Worm (Caenorhabditis elegans) whole organism, L1 larva: Measurements from ENCODE around the gene fbxa-98.
"Not testable (repeated sequence)": the region's sequence is repeated elsewhere in the genome, so short reads cannot be mapped to it uniquely, and the experiment has no call there.

Experiments
- F16B12.6 ChIP-seq: fragments of 150-350 bp; optimal IDR thresholded peaks from 2 replicates; lab custom pipeline; 2014; ENCODE audit warnings: missing biosample characterization, missing genetic modification characterization
- alr-1 ChIP-seq: fragments of 200-800 bp; sonication (Bioruptor generic); optimal IDR thresholded peaks from 2 replicates; lab custom pipeline; 2018; ENCODE audit warnings: borderline replicate concordance, mild to moderate bottlenecking, missing genetic modification characterization, missing compliant biosample characterization
- ama-1 ChIP-seq: fragments of 150-350 bp; optimal IDR thresholded peaks from 2 replicates; lab custom pipeline; 2014
- ceh-8 ChIP-seq: fragments of 200-800 bp; sonication (Bioruptor generic); optimal IDR thresholded peaks from 2 replicates; lab custom pipeline; 2018; ENCODE audit warnings: mild to moderate bottlenecking, missing genetic modification characterization, moderate library complexity, missing compliant biosample characterization
- ceh-90 ChIP-seq: sonication (generic microtip); optimal IDR thresholded peaks from 2 replicates; lab custom pipeline; 2016; ENCODE audit warnings: missing genetic modification characterization, missing compliant biosample characterization
- ces-1 ChIP-seq: fragments of 150-350 bp; optimal IDR thresholded peaks from 2 replicates; lab custom pipeline; 2014; ENCODE audit warnings: missing biosample characterization, missing genetic modification reagents, missing genetic modification characterization
- dpl-1 ChIP-seq, 3 experiments: fragments of 150-350 bp in 2 of 3; sonication (generic microtip) in 1 of 3; optimal IDR thresholded peaks; 2 replicates each; lab custom pipeline; 2014 to 2017; ENCODE audit warnings: missing biosample characterization in 3 of 3, missing genetic modification characterization in 3 of 3, missing genetic modification reagents in 3 of 3
- dsc-1 ChIP-seq: sonication (generic microtip); optimal IDR thresholded peaks from 2 replicates; lab custom pipeline; 2016; ENCODE audit warnings: mild to moderate bottlenecking, missing genetic modification characterization, missing compliant biosample characterization
- efl-1 ChIP-seq, 4 experiments: fragments of 150-350 bp; optimal IDR thresholded peaks in 3 of 4; peaks in 1 of 4; 1 replicate in 1 of 4; 2 replicates in 3 of 4; lab custom pipeline; 2014; ENCODE audit warnings: missing biosample characterization in 2 of 4, missing genetic modification characterization in 2 of 4, missing genetic modification reagents in 2 of 4
- efl-3 ChIP-seq: fragments of 200-800 bp; sonication (Bioruptor generic); optimal IDR thresholded peaks from 2 replicates; lab custom pipeline; 2018; ENCODE audit warnings: mild to moderate bottlenecking, missing genetic modification characterization, missing compliant biosample characterization
- elt-2 ChIP-seq: sonication (generic microtip); optimal IDR thresholded peaks from 2 replicates; lab custom pipeline; 2016; ENCODE audit warnings: missing genetic modification characterization, mild to moderate bottlenecking, inconsistent platforms, missing compliant biosample characterization, missing genetic modification reagents
- fkh-4 ChIP-seq: sonication (generic microtip); optimal IDR thresholded peaks from 2 replicates; lab custom pipeline; 2016; ENCODE audit warnings: missing compliant biosample characterization, missing genetic modification characterization, borderline replicate concordance
- fos-1 ChIP-seq: fragments of 150-350 bp; optimal IDR thresholded peaks from 2 replicates; lab custom pipeline; 2014; ENCODE audit warnings: missing biosample characterization, missing genetic modification characterization
- hlh-4 ChIP-seq: sonication (generic microtip); optimal IDR thresholded peaks from 2 replicates; lab custom pipeline; 2016; ENCODE audit warnings: mild to moderate bottlenecking, missing genetic modification characterization, missing compliant biosample characterization
- lin-14 ChIP-seq: fragments of 200-800 bp; sonication (Bioruptor generic); optimal IDR thresholded peaks from 2 replicates; lab custom pipeline; 2018; ENCODE audit warnings: mild to moderate bottlenecking, missing genetic modification characterization, moderate library complexity, missing compliant biosample characterization
- lin-15B ChIP-seq: fragments of 150-350 bp; sonication (generic microtip); optimal IDR thresholded peaks from 3 replicates; lab custom pipeline; 2014; ENCODE audit warnings: missing biosample characterization, missing genetic modification characterization
- lin-35 ChIP-seq, 2 experiments: fragments of 150-350 bp; optimal IDR thresholded peaks; 2 replicates each; lab custom pipeline; 2014; ENCODE audit warnings: missing biosample characterization in 2 of 2, missing genetic modification characterization in 2 of 2, missing genetic modification reagents in 2 of 2
- lsy-2 ChIP-seq, 2 experiments: fragments of 150-350 bp; optimal IDR thresholded peaks; 2 replicates each; lab custom pipeline; 2014; ENCODE audit warnings: missing biosample characterization in 2 of 2, missing genetic modification characterization in 2 of 2
- nhr-11 ChIP-seq: fragments of 150-350 bp; optimal IDR thresholded peaks from 2 replicates; lab custom pipeline; 2014; ENCODE audit warnings: missing biosample characterization, missing genetic modification characterization
- nhr-28 ChIP-seq: fragments of 150-350 bp; optimal IDR thresholded peaks from 2 replicates; lab custom pipeline; 2014; ENCODE audit warnings: missing biosample characterization, missing genetic modification characterization
- nhr-47 ChIP-seq: sonication (generic microtip); optimal IDR thresholded peaks from 2 replicates; lab custom pipeline; 2016; ENCODE audit warnings: mild to moderate bottlenecking, missing genetic modification characterization, moderate library complexity, missing compliant biosample characterization
- nhr-77 ChIP-seq: fragments of 150-350 bp; optimal IDR thresholded peaks from 2 replicates; lab custom pipeline; 2014; ENCODE audit warnings: missing biosample characterization, missing genetic modification characterization
- nhr-85 ChIP-seq: sonication (generic microtip); peaks from one replicate; lab custom pipeline; 2016; ENCODE audit warnings: missing genetic modification characterization, inconsistent platforms, missing compliant biosample characterization
- skn-1 ChIP-seq: fragments of 150-350 bp; optimal IDR thresholded peaks from 2 replicates; lab custom pipeline; 2014; ENCODE audit warnings: missing biosample characterization, missing genetic modification characterization
- sptf-1 ChIP-seq: fragments of 150-350 bp; optimal IDR thresholded peaks from 2 replicates; lab custom pipeline; 2014; ENCODE audit warnings: missing biosample characterization, missing genetic modification characterization
- tlp-1 ChIP-seq: fragments of 150-350 bp; optimal IDR thresholded peaks from 2 replicates; lab custom pipeline; 2014; ENCODE audit warnings: missing biosample characterization, missing genetic modification characterization
- unc-86 ChIP-seq: sonication (generic microtip); optimal IDR thresholded peaks from 2 replicates; lab custom pipeline; 2016; ENCODE audit warnings: missing genetic modification characterization, missing compliant biosample characterization
- unc-98 ChIP-seq: fragments of 200-800 bp; sonication (Bioruptor generic); IDR thresholded peaks from 2 replicates; pipeline ENCODE4 v1.3.6; 2022; ENCODE audit warnings: missing genetic modification characterization, missing compliant biosample characterization
- vab-15 ChIP-seq: sonication (generic microtip); optimal IDR thresholded peaks from 2 replicates; lab custom pipeline; 2017; ENCODE audit warnings: missing genotype, mild to moderate bottlenecking, missing genetic modification characterization, missing compliant biosample characterization
- xbp-1 ChIP-seq: sonication (generic microtip); optimal IDR thresholded peaks from 2 replicates; lab custom pipeline; 2016; ENCODE audit warnings: missing genetic modification characterization, missing compliant biosample characterization
- zip-4 ChIP-seq: fragments of 200-800 bp; sonication (Bioruptor generic); optimal IDR thresholded peaks from 2 replicates; lab custom pipeline; 2018; ENCODE audit warnings: mild to moderate bottlenecking, missing genetic modification characterization, moderate library complexity, missing compliant biosample characterization
- ztf-11 ChIP-seq, 2 experiments: sonication (generic microtip); optimal IDR thresholded peaks; 2 replicates each; lab custom pipeline; 2016 to 2017; ENCODE audit warnings: missing genetic modification characterization in 2 of 2, missing biosample characterization in 1 of 2, missing compliant biosample characterization in 1 of 2

The fbxa-98 gene

DNA sequence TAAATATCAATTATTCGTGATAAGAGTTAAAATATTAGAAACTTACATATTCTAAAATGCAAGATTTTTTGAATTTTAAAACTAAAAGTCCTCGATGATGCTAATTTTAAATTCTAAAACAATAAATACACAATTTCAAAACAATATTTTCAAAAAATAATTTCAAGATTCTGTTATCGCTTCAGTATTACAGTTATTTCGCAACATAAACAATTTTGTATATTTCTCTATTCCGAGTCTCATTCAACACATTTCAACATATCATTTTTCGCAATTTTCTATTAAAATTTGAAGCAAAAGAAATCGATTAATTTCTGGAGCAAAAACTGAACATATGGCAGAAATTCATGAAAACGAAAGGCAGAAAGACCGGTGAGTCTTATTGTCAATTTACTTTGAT lies at the start of gene fbxa-98:
Gene fbxa-98 (plus strand): TSS at position 243 of the 400 bp plus-strand sequence.
- TF ChIP-seq ces-1 (GFP tag; lab: Kevin White, UChicago) (no peak), efl-1 (optimal IDR thresholded peaks at IDR 0.05; lab: Kevin White, UChicago) (no peak), efl-1 (GFP tag; optimal IDR thresholded peaks at IDR 0.05 in 1 of 2; lab: Kevin White, UChicago) (no peak)
- TF ChIP-seq, all 84 proteins: peak for 0

DNA sequence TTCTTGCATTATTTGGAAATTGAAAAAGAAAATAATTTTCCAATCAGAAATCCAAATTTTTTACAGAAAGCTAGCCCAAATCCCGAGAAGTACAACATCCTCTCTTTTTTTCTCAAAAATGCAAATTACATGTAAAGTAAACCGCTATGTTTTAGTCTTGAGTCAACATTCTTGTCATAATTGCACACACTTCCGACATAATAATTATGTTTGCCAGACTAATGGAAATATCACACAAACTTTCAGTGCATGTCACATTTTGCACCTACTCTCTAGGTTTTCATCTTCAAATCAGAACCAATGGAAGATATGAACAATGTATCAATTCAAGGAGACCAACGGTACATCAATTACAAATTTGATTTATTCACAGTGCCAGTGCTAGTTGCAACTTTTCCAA lies 48.6 kb upstream of the fbxa-98 start, which contains the start of gene sru-11:
Gene sru-11 (plus strand): TSS at position 301 of the 400 bp plus-strand sequence.
- TF ChIP-seq fos-1 (tag; lab: Kevin White, UChicago) (no peak), fkh-4 (tag; lab: Kevin White, UChicago) (no peak), ztf-11 (tag; optimal IDR thresholded peaks at IDR 0.05; lab: Kevin White, UChicago) (no peak), ceh-8 (no peak), ama-1 (lab: Kevin White, UChicago) (no peak), efl-1 (optimal IDR thresholded peaks at IDR 0.05; lab: Kevin White, UChicago) (no peak), efl-1 (GFP tag; optimal IDR thresholded peaks at IDR 0.05 in 1 of 2; lab: Kevin White, UChicago) (no peak), sptf-1 (tag; lab: Kevin White, UChicago) (no peak), dpl-1 (GFP tag; optimal IDR thresholded peaks at IDR 0.05; lab: Kevin White, UChicago) (no peak), lsy-2 (tag; optimal IDR thresholded peaks at IDR 0.05; lab: Kevin White, UChicago) (no peak), tlp-1 (tag; lab: Kevin White, UChicago) (no peak), lin-35 (GFP tag; optimal IDR thresholded peaks at IDR 0.05; lab: Kevin White, UChicago) (no peak), nhr-11 (tag; lab: Kevin White, UChicago) (no peak), zip-4 (GFP tag; lab: Kevin White, UChicago) (no peak), efl-3 (no peak), skn-1 (tag; lab: Kevin White, UChicago) (no peak)

DNA sequence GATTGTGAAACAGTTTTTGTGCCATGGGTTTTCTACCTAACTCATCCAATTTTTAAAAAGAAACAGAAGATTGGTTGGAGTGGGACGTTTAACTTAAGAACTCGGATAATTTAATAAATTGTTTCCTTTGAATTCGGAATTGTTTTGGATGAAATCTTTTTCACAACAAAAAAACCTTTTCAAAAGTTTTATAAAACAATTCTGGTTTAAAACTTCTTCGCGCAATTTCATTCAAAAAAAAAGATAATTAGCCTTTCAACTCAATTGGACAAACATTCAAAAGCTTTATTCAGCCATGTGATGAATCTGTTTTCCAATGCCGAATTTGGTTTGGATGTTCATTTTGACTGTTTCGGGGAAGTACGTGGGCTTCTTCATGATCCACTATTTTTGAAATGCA lies 46.0 kb upstream of the fbxa-98 start, which contains the start of gene Y45F10B.12:
Gene Y45F10B.12 (plus strand): TSS at position 301 of the 400 bp plus-strand sequence.
- no peak for TF ChIP-seq nhr-47
- TF ChIP-seq alr-1 (tag; lab: Kevin White, UChicago): no peak
- no peak for TF ChIP-seq nhr-28

DNA sequence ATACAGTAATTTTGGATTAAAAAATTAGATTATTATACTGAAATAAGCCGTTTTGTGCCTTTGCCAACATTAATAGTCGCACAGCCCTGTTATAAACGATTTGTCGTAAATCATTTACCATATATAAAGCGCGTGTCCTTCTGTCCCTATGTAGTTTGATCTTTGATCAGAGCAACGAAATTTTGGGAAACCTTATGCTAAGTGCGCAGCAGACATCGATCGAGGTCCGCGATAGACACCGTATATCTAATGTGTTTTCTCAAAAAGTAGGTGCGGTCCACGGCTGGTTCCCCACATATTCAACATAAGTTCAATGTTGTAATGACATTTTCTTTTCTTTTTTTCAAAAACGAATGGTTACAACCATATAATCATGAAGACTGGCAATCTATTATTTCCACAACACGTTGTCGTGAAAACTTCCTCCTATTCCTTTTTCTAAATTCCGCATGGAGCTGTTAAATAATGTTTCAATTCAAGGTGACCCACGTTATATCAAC lies 44.6 kb upstream of the fbxa-98 start, which contains the start of gene sru-9:
Gene sru-9 (plus strand): TSS at position 450 of the 500 bp plus-strand sequence.
- not testable (repeated sequence) for TF ChIP-seq ama-1 (lab: Kevin White, UChicago); ceh-8; nhr-11 (tag; lab: Kevin White, UChicago)

DNA sequence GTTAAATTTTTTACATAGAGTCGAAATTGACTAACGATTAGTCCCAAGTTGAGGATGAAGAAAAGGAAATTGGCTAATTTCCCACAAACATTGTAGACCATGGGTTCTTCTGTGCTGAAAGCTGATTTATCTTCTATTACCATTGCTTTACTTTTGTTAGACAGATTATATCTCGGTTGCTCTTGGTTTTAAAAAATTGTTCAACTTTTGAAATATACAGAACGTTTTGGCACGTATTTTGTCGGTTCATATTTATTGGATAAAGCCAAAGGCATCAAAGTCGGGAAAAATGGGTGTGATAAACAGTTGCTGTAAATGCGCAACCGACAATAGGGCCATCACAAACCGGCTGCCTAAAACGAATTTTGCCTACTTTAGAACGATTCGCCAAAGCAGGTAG lies 41.6 kb upstream of the fbxa-98 start, which contains the start of gene tsp-5:
Gene tsp-5 (minus strand): TSS at position 101 of the 400 bp plus-strand sequence.
- TF ChIP-seq F16B12.6 (no peak), lin-14 (GFP tag; lab: Kevin White, UChicago) (no peak), unc-98 (GFP tag; lab: Robert Waterston, UW) (no peak), vab-15 (no peak), hlh-4 (tag; lab: Kevin White, UChicago) (no peak), dsc-1 (tag; lab: Kevin White, UChicago) (no peak), zip-4 (GFP tag; lab: Kevin White, UChicago) (no peak), nhr-77 (no peak), lin-15B (tag; lab: Kevin White, UChicago) (no peak), ama-1 (lab: Kevin White, UChicago) (no peak), nhr-85 (tag; lab: Kevin White, UChicago) (no peak), xbp-1 (tag; lab: Kevin White, UChicago) (no peak), skn-1 (tag; lab: Kevin White, UChicago) (no peak)

DNA sequence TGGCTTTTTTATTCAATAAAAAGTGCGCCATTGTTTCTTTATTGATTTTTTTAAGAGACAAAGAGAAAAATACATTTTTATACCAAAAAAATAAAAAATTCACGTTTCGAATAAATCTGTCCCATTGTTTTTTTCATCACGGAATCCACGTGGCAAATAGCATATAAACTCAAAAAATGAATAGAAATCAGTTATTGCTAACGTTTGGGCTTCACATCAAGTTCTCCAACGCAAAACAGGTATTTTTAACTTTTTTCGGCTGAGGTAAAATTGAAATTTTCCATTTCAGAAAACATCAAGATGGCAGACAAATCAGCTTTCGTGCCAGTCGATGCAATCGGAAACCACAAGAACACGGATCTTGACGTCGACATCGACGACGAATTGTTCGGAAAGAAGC lies 39.9 kb upstream of the fbxa-98 start, which contains the start of gene Y45F10B.3:
Gene Y45F10B.3 (plus strand): TSS at position 301 of the 400 bp plus-strand sequence.
- no peak for TF ChIP-seq elt-2
- no peak for TF ChIP-seq unc-86 (tag; lab: Kevin White, UChicago)
- no peak for TF ChIP-seq ceh-90 (tag; lab: Kevin White, UChicago)
